Worm (Caenorhabditis elegans) whole organism, midembryonic: ENCODE results near the gene fbxb-38.

ENCODE experiments used
- med-1 ChIP-seq: sonication (generic microtip); optimal IDR thresholded peaks from 2 replicates; lab custom pipeline; 2017; ENCODE audit warnings: missing genetic modification characterization, mild to moderate bottlenecking, missing compliant biosample characterization, antibody characterized with exemption, missing genetic modification reagents; ENCODE audit not compliant: insufficient read depth
- tab-1 ChIP-seq: fragments of 200-800 bp; sonication (Bioruptor generic); IDR thresholded peaks from 2 replicates; pipeline ENCODE4 v1.3.6; 2022; ENCODE audit warnings: missing genetic modification characterization, missing compliant biosample characterization
- ztf-23 ChIP-seq: fragments of 200-800 bp; sonication (Bioruptor generic); IDR thresholded peaks from 2 replicates; pipeline ENCODE4 v1.3.6; 2022; ENCODE audit warnings: missing genetic modification reagents, missing genetic modification characterization, missing compliant biosample characterization

ce11 chrII:2177735-2178134 is 9.2 kb upstream of the fbxb-38 start:
- TF ChIP-seq tab-1 (GFP tag; lab: Robert Waterston, UW) (no peak), med-1 (GFP tag; lab: Kevin White, UChicago) (no peak), ztf-23 (no peak)
